Worm (Caenorhabditis elegans): ENCODE results near the gene F43H9.4.

DNA sequence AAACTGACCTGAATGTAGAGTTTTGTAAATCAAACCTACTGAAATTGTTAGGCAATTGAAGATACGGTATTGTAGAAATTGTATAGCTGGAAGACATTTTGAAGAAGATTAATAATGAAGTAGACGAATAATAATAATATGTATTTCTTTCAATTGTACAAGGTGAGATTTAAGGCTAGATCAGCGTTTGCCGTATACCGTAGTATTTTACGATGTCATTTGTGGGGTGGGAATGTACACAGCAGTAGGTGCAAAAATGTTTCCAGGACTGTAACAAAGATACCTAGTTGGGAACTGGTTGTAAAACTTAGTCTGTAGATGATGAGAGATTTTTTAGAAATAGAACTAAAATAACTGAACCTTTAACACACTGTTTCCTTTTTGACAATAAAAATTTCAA, 31.9 kb upstream of the F43H9.4 start, which contains the start of gene ceh-76:
- TF ChIP-seq ztf-11 (tag; optimal IDR thresholded peaks at IDR 0.05): no peak
- no peak for TF ChIP-seq mab-5 (tag; optimal IDR thresholded peaks at IDR 0.05)
- TF ChIP-seq ces-1 (GFP tag; optimal IDR thresholded peaks at IDR 0.05): no peak
- no peak for TF ChIP-seq nhr-28 (tag; optimal IDR thresholded peaks at IDR 0.05)
- no peak for TF ChIP-seq nhr-76 (tag; optimal IDR thresholded peaks at IDR 0.05)
- no peak for TF ChIP-seq pha-4 (tag; optimal IDR thresholded peaks at IDR 0.05)
- no peak for TF ChIP-seq unc-62 (GFP tag; optimal IDR thresholded peaks at IDR 0.05)
- no peak for TF ChIP-seq zip-8 (tag; optimal IDR thresholded peaks at IDR 0.05)
- TF ChIP-seq bed-3 (GFP tag; optimal IDR thresholded peaks at IDR 0.05): no peak
